Fruit fly (Drosophila melanogaster): Measurements from ENCODE around the gene Rchy1.

DNA sequence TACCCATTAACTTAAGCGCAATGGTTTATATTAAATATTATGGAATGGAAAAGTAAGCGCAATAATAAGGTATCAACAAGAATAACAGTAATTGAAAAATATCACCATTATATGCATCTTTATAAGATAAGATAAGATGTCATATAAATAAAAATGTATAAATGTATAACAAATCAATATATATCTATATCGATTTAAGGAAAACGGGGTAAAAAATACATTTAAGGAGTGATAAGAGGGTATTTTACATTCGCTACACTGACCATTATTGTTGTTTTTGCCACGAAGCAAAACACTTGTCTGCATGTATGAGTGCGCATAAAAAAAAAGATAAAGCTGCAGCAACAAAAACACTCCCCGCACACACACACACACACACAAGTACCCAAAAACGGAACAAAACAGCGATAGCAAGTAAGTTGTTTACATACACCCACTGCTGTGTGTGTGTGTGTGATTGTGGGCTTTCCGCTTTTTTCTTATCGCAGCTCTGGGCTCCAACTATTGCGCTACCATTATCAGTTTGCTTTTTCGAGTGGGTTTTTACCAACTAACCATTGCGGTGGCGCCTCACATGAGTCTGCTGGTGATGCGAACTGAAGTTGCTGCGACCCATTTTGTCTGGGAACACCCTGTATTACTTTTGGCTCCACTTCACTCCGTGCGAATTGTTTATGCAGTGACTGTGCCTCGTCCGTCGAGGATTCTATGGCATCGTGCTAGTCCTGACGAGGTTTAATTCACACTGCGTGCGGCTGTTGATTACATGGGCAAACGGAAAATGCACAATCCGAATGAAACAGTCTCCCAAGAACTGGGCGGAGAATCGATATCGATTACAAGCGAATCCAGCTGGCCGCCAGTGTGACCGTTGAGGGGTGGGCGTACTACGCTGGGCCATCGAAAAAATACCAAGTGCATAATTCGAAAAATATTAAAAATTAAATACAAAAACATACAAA, 7.9 kb upstream of the Rchy1 start, which contains the start of gene mmy:
- peak; percentile 74 for TF ChIP-seq Ets98B (GFP tag; IDR thresholded peaks at IDR 0.05)
- no peak for TF ChIP-seq CG10348 (GFP tag; IDR thresholded peaks at IDR 0.05)
- TF ChIP-seq CG34367 (tag; optimal IDR thresholded peaks at IDR 0.05) = peak; percentile 44
